Worm (Caenorhabditis elegans) whole organism, late embryonic: ENCODE data around the gene F16H6.9.

Experiments used
- che-1 ChIP-seq: sonication (generic microtip); optimal IDR thresholded peaks from 2 replicates; lab custom pipeline; 2016; ENCODE audit warnings: mild to moderate bottlenecking, missing genetic modification characterization, missing compliant biosample characterization
- ref-2 ChIP-seq: sonication (generic microtip); optimal IDR thresholded peaks from 2 replicates; lab custom pipeline; 2016; ENCODE audit warnings: missing genetic modification characterization, missing compliant biosample characterization

- TF ChIP-seq che-1 (no peak), ref-2 (tag; lab: Kevin White, UChicago) (no peak)
These were observed 51.9 kb downstream of the F16H6.9 start, which contains the start of gene fbxa-213 for ce11 chrV:18268744-18269143.
